Worm (Caenorhabditis elegans) whole organism, L1 larva: ENCODE results near the gene F36F12.2.

Experiments
- C16A3.4 ChIP-seq: fragments of 150-350 bp; optimal IDR thresholded peaks from 2 replicates; lab custom pipeline; 2014; ENCODE audit warnings: missing biosample characterization, missing genetic modification characterization
- C34B4.2 ChIP-seq: sonication (generic microtip); optimal IDR thresholded peaks from 2 replicates; lab custom pipeline; 2017; ENCODE audit warnings: mild to moderate bottlenecking, missing genetic modification characterization, missing compliant biosample characterization
- Y116A8C.19 ChIP-seq: sonication (generic microtip); optimal IDR thresholded peaks from 2 replicates; lab custom pipeline; 2016; ENCODE audit warnings: missing compliant biosample characterization, missing genetic modification characterization, borderline replicate concordance
- alr-1 ChIP-seq: fragments of 200-800 bp; sonication (Bioruptor generic); optimal IDR thresholded peaks from 2 replicates; lab custom pipeline; 2018; ENCODE audit warnings: borderline replicate concordance, mild to moderate bottlenecking, missing genetic modification characterization, missing compliant biosample characterization
- ama-1 ChIP-seq: fragments of 150-350 bp; optimal IDR thresholded peaks from 2 replicates; lab custom pipeline; 2014
- blmp-1 ChIP-seq: fragments of 150-350 bp; optimal IDR thresholded peaks from 2 replicates; lab custom pipeline; 2014; ENCODE audit warnings: missing biosample characterization, missing genetic modification characterization
- ceh-63 ChIP-seq: fragments of 200-800 bp; sonication (Bioruptor generic); optimal IDR thresholded peaks from 2 replicates; lab custom pipeline; 2018; ENCODE audit warnings: mild to moderate bottlenecking, missing genetic modification characterization, missing compliant biosample characterization
- ceh-8 ChIP-seq: fragments of 200-800 bp; sonication (Bioruptor generic); optimal IDR thresholded peaks from 2 replicates; lab custom pipeline; 2018; ENCODE audit warnings: mild to moderate bottlenecking, missing genetic modification characterization, moderate library complexity, missing compliant biosample characterization
- ceh-82 ChIP-seq, 3 experiments: fragments of 150-350 bp in 1 of 3; sonication (generic microtip) in 2 of 3; optimal IDR thresholded peaks; 2 replicates each; lab custom pipeline; 2014 to 2017; ENCODE audit warnings: missing biosample characterization in 3 of 3, missing genetic modification characterization in 3 of 3
- ceh-88 ChIP-seq: fragments of 200-800 bp; sonication (Bioruptor generic); IDR thresholded peaks from 2 replicates; pipeline ENCODE4 v1.3.6; 2022; ENCODE audit warnings: missing genetic modification characterization, missing compliant biosample characterization
- dpl-1 ChIP-seq, 3 experiments: fragments of 150-350 bp in 2 of 3; sonication (generic microtip) in 1 of 3; optimal IDR thresholded peaks; 2 replicates each; lab custom pipeline; 2014 to 2017; ENCODE audit warnings: missing biosample characterization in 3 of 3, missing genetic modification characterization in 3 of 3, missing genetic modification reagents in 3 of 3
- efl-1 ChIP-seq, 4 experiments: fragments of 150-350 bp; optimal IDR thresholded peaks in 3 of 4; peaks in 1 of 4; 1 replicate in 1 of 4; 2 replicates in 3 of 4; lab custom pipeline; 2014; ENCODE audit warnings: missing biosample characterization in 2 of 4, missing genetic modification characterization in 2 of 4, missing genetic modification reagents in 2 of 4
- egl-13 ChIP-seq: sonication (generic microtip); optimal IDR thresholded peaks from 2 replicates; lab custom pipeline; 2016; ENCODE audit warnings: missing genotype, missing genetic modification reagents, missing genetic modification characterization, missing compliant biosample characterization
- elt-2 ChIP-seq: sonication (generic microtip); optimal IDR thresholded peaks from 2 replicates; lab custom pipeline; 2016; ENCODE audit warnings: missing genetic modification characterization, mild to moderate bottlenecking, inconsistent platforms, missing compliant biosample characterization, missing genetic modification reagents
- elt-3 ChIP-seq, 6 experiments: fragments of 150-350 bp in 1 of 6; sonication (generic microtip); optimal IDR thresholded peaks; 2 replicates each; lab custom pipeline; 2017 to 2018; ENCODE audit warnings: missing biosample characterization in 6 of 6, missing genetic modification characterization in 6 of 6, inconsistent platforms in 1 of 6
- ets-5 ChIP-seq: fragments of 200-800 bp; sonication (Bioruptor generic); IDR thresholded peaks from 2 replicates; pipeline ENCODE4 v1.3.6; 2022; ENCODE audit warnings: missing genetic modification characterization, missing compliant biosample characterization
- fkh-4 ChIP-seq: sonication (generic microtip); optimal IDR thresholded peaks from 2 replicates; lab custom pipeline; 2016; ENCODE audit warnings: missing compliant biosample characterization, missing genetic modification characterization, borderline replicate concordance
- fos-1 ChIP-seq: fragments of 150-350 bp; optimal IDR thresholded peaks from 2 replicates; lab custom pipeline; 2014; ENCODE audit warnings: missing biosample characterization, missing genetic modification characterization
- hlh-17 ChIP-seq: fragments of 200-800 bp; sonication (Bioruptor generic); optimal IDR thresholded peaks from 2 replicates; lab custom pipeline; 2018; ENCODE audit warnings: missing genetic modification characterization, mild to moderate bottlenecking, missing compliant biosample characterization, moderate library complexity, borderline replicate concordance
- hlh-4 ChIP-seq: sonication (generic microtip); optimal IDR thresholded peaks from 2 replicates; lab custom pipeline; 2016; ENCODE audit warnings: mild to moderate bottlenecking, missing genetic modification characterization, missing compliant biosample characterization
- isw-1 ChIP-seq: fragments of 200-800 bp; sonication (Bioruptor generic); IDR thresholded peaks from 2 replicates; pipeline ENCODE4 v1.3.6; 2022; ENCODE audit warnings: missing genetic modification characterization, missing compliant biosample characterization
- lin-13 ChIP-seq: fragments of 150-350 bp; optimal IDR thresholded peaks from 2 replicates; lab custom pipeline; 2014; ENCODE audit warnings: missing biosample characterization, missing genetic modification reagents, missing genetic modification characterization
- lin-35 ChIP-seq, 2 experiments: fragments of 150-350 bp; optimal IDR thresholded peaks; 2 replicates each; lab custom pipeline; 2014; ENCODE audit warnings: missing biosample characterization in 2 of 2, missing genetic modification characterization in 2 of 2, missing genetic modification reagents in 2 of 2
- lin-39 ChIP-seq: fragments of 150-350 bp; optimal IDR thresholded peaks from 2 replicates; lab custom pipeline; 2014; ENCODE audit warnings: missing biosample characterization, missing genetic modification reagents, missing genetic modification characterization
- lsy-2 ChIP-seq, 2 experiments: fragments of 150-350 bp; optimal IDR thresholded peaks; 2 replicates each; lab custom pipeline; 2014; ENCODE audit warnings: missing biosample characterization in 2 of 2, missing genetic modification characterization in 2 of 2
- mab-9 ChIP-seq: fragments of 200-800 bp; sonication (Bioruptor generic); IDR thresholded peaks from 2 replicates; pipeline ENCODE4 v1.3.6; 2022; ENCODE audit warnings: missing genetic modification reagents, missing genetic modification characterization, missing compliant biosample characterization
- mdl-1 ChIP-seq, 2 experiments: fragments of 150-350 bp; optimal IDR thresholded peaks; 2 replicates each; lab custom pipeline; 2014 to 2017; ENCODE audit warnings: missing biosample characterization in 2 of 2, missing genetic modification characterization in 2 of 2, inconsistent platforms in 1 of 2
- nhr-20 ChIP-seq: sonication (generic microtip); optimal IDR thresholded peaks from 2 replicates; lab custom pipeline; 2016; ENCODE audit warnings: mild to moderate bottlenecking, missing genetic modification characterization, missing compliant biosample characterization
- nhr-47 ChIP-seq: sonication (generic microtip); optimal IDR thresholded peaks from 2 replicates; lab custom pipeline; 2016; ENCODE audit warnings: mild to moderate bottlenecking, missing genetic modification characterization, moderate library complexity, missing compliant biosample characterization
- nhr-71 ChIP-seq: sonication (generic microtip); optimal IDR thresholded peaks from 2 replicates; lab custom pipeline; 2016; ENCODE audit warnings: mild to moderate bottlenecking, missing genetic modification characterization, moderate library complexity, missing compliant biosample characterization
- nhr-76 ChIP-seq: sonication (generic microtip); optimal IDR thresholded peaks from 2 replicates; lab custom pipeline; 2017; ENCODE audit warnings: missing biosample characterization, missing genetic modification characterization
- nhr-77 ChIP-seq: fragments of 150-350 bp; optimal IDR thresholded peaks from 2 replicates; lab custom pipeline; 2014; ENCODE audit warnings: missing biosample characterization, missing genetic modification characterization
- nhr-84 ChIP-seq: sonication (generic microtip); optimal IDR thresholded peaks from 2 replicates; lab custom pipeline; 2017; ENCODE audit warnings: missing biosample characterization, missing genetic modification characterization
- nhr-90 ChIP-seq: sonication (generic microtip); optimal IDR thresholded peaks from 2 replicates; lab custom pipeline; 2016; ENCODE audit warnings: mild to moderate bottlenecking, missing genetic modification characterization, missing compliant biosample characterization; ENCODE audit not compliant: poor library complexity
- pax-3 ChIP-seq: fragments of 200-800 bp; sonication (Bioruptor generic); optimal IDR thresholded peaks from 2 replicates; lab custom pipeline; 2018; ENCODE audit warnings: mild to moderate bottlenecking, missing genetic modification characterization, moderate library complexity, missing compliant biosample characterization
- skn-1 ChIP-seq: fragments of 150-350 bp; optimal IDR thresholded peaks from 2 replicates; lab custom pipeline; 2014; ENCODE audit warnings: missing biosample characterization, missing genetic modification characterization
- snpc-4 ChIP-seq: fragments of 150-350 bp; optimal IDR thresholded peaks from 2 replicates; lab custom pipeline; 2014; ENCODE audit warnings: missing biosample characterization, missing genetic modification characterization
- sptf-1 ChIP-seq: fragments of 150-350 bp; optimal IDR thresholded peaks from 2 replicates; lab custom pipeline; 2014; ENCODE audit warnings: missing biosample characterization, missing genetic modification characterization
- tlp-1 ChIP-seq: fragments of 150-350 bp; optimal IDR thresholded peaks from 2 replicates; lab custom pipeline; 2014; ENCODE audit warnings: missing biosample characterization, missing genetic modification characterization
- unc-130 ChIP-seq: fragments of 150-350 bp; optimal IDR thresholded peaks from 2 replicates; lab custom pipeline; 2017; ENCODE audit warnings: missing biosample characterization, missing genetic modification characterization, inconsistent platforms
- unc-86 ChIP-seq: sonication (generic microtip); optimal IDR thresholded peaks from 2 replicates; lab custom pipeline; 2016; ENCODE audit warnings: missing genetic modification characterization, missing compliant biosample characterization
- xbp-1 ChIP-seq: sonication (generic microtip); optimal IDR thresholded peaks from 2 replicates; lab custom pipeline; 2016; ENCODE audit warnings: missing genetic modification characterization, missing compliant biosample characterization
- zip-4 ChIP-seq: fragments of 200-800 bp; sonication (Bioruptor generic); optimal IDR thresholded peaks from 2 replicates; lab custom pipeline; 2018; ENCODE audit warnings: mild to moderate bottlenecking, missing genetic modification characterization, moderate library complexity, missing compliant biosample characterization
- ztf-11 ChIP-seq, 2 experiments: sonication (generic microtip); optimal IDR thresholded peaks; 2 replicates each; lab custom pipeline; 2016 to 2017; ENCODE audit warnings: missing genetic modification characterization in 2 of 2, missing biosample characterization in 1 of 2, missing compliant biosample characterization in 1 of 2

Gene F36F12.2

DNA sequence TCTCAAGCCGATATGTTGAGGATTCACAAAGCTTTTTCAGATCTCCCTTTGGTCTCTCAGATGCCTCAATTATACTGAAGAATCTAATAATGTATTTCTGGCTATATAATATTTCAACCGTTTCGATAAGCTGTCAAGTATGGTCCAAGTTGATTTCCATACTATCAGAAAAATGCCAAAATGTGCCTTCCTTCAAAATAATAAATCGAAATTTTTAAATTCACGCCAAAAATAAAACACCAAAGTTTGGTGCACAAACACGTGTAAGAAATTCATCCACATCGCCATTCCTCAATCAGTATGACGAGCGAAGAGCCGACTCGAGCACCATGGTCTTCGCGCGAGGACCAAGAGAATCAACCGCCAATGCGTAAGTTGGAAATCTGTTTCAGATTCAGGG, 24.4 kb upstream of the F36F12.2 start, which contains the start of gene F22F7.11:
TSS of gene F22F7.11 (plus strand) at position 301 of the 400 bp plus-strand sequence.
- TF ChIP-seq isw-1 (GFP tag; lab: Robert Waterston, UW) = no peak
- no peak for TF ChIP-seq ceh-88
- TF ChIP-seq lin-35 (GFP tag; optimal IDR thresholded peaks at IDR 0.05; lab: Kevin White, UChicago) = no peak
- TF ChIP-seq xbp-1 (tag; lab: Kevin White, UChicago) = no peak
- no peak for TF ChIP-seq zip-4 (GFP tag; lab: Kevin White, UChicago)
- TF ChIP-seq C34B4.2 = no peak
- TF ChIP-seq elt-3 (tag; optimal IDR thresholded peaks at IDR 0.05; lab: Kevin White, UChicago) = no peak
- TF ChIP-seq nhr-84 = no peak
- no peak for TF ChIP-seq nhr-47 (tag; lab: Kevin White, UChicago)
- TF ChIP-seq snpc-4 (tag; lab: Kevin White, UChicago) = no peak
- no peak for TF ChIP-seq ceh-82 (tag; optimal IDR thresholded peaks at IDR 0.05; lab: Kevin White, UChicago)
- TF ChIP-seq mdl-1 (tag; optimal IDR thresholded peaks at IDR 0.05; lab: Kevin White, UChicago) = no peak
- no peak for TF ChIP-seq ets-5 (GFP tag; lab: Robert Waterston, UW)

DNA sequence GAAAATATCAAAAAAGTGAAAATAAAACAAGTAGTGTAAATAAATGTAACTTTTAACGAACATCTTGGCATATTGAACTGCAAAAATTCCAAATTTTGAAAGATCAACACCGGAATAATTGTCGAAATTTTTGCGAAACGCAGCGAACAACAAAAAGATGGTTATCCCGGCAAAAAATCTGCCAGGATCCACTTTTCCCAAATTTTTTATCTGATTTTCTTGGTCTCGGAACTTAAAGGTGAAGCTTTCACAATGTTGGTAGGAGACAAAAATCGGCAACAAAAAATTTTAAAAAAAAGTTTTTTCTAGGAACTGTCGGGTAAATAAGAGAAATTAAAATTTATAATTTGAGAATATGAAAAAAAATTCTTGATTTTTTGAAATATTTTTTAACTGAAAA, 23.5 kb upstream of the F36F12.2 start, which contains the start of gene bgnt-1.2:
TSS of gene bgnt-1.2 (minus strand) at position 101 of the 400 bp plus-strand sequence.
- TF ChIP-seq nhr-90 (no peak), mdl-1 (tag; optimal IDR thresholded peaks at IDR 0.05; lab: Kevin White, UChicago) (no peak), egl-13 (tag; lab: Kevin White, UChicago) (no peak), snpc-4 (tag; lab: Kevin White, UChicago) (no peak), fkh-4 (no peak), sptf-1 (tag; lab: Kevin White, UChicago) (no peak), C34B4.2 (no peak)
- TF ChIP-seq, all 84 proteins: peak for 0

DNA sequence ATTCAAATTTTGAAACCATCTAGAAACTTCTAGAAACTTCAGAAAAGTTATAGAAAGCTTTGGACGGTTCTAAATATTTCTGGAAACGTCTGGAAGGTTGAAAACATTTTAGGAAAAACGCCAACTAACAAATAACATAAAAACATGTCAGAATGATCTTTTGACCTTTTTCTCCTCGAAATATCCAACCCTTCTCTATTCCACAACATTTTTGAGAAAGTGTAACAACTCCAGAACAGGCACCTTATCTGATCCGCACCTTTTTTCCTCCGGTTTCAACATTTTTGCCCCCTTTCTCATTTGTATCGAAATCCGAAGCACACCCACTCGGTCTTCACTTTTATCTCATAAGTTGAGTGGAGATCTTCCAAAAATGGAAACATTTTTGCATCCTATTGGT, 15.3 kb upstream of the F36F12.2 start, which contains the start of gene F22F7.3:
TSS of gene F22F7.3 (plus strand) at position 301 of the 400 bp plus-strand sequence.
- no peak for TF ChIP-seq pax-3
- TF ChIP-seq C16A3.4 (tag; lab: Kevin White, UChicago) = no peak
- TF ChIP-seq efl-1 (optimal IDR thresholded peaks at IDR 0.05; lab: Kevin White, UChicago) = no peak
- peak in 1 of 2 experiments; percentile 66 for TF ChIP-seq efl-1 (GFP tag; optimal IDR thresholded peaks at IDR 0.05 in 1 of 2; lab: Kevin White, UChicago)
- no peak for TF ChIP-seq unc-130 (tag; lab: Kevin White, UChicago)
- no peak for TF ChIP-seq alr-1 (tag; lab: Kevin White, UChicago)
- peak; percentile 34 for TF ChIP-seq blmp-1 (tag; lab: Kevin White, UChicago)
- no peak for TF ChIP-seq nhr-90
- TF ChIP-seq tlp-1 = no peak
- TF ChIP-seq, all 84 proteins: peak for 2

DNA sequence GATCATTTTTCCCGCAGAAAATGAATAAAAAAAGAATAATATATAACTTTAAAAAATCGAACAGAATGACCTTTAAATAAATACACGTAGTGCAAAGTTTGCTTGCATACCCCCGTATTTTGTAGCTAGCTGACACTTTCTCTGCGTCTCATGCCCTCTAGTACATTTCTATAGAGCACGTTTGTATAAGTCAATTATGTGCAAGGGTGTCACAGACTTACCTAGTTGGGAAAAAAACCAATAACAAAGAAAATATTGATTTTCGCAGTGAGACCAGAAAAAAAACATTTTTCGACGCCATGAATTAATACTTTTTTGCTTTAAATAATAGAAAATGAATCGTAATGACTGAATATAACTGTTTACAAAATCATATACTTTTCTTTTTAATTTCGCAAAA, 14.2 kb upstream of the F36F12.2 start, which contains the start of gene ckb-4:
TSS of gene ckb-4 (minus strand) at position 140 of the 400 bp plus-strand sequence.
- TF ChIP-seq nhr-76 (tag; lab: Kevin White, UChicago) (no peak), zip-4 (GFP tag; lab: Kevin White, UChicago) (no peak), elt-2 (no peak), pax-3 (no peak), fkh-4 (no peak), ceh-8 (GFP tag; lab: Kevin White, UChicago) (no peak), mab-9 (no peak), nhr-20 (peak; percentile 42), unc-86 (tag; lab: Kevin White, UChicago) (no peak), ztf-11 (tag; optimal IDR thresholded peaks at IDR 0.05; lab: Kevin White, UChicago) (no peak), efl-1 (optimal IDR thresholded peaks at IDR 0.05; lab: Kevin White, UChicago) (peak; percentile 59 to 70), efl-1 (GFP tag; optimal IDR thresholded peaks at IDR 0.05 in 1 of 2; lab: Kevin White, UChicago) (peak; percentile 54 to 85), isw-1 (GFP tag; lab: Robert Waterston, UW) (no peak), skn-1 (tag; lab: Kevin White, UChicago) (peak; percentile 11), nhr-71 (no peak), nhr-77 (peak; percentile 15), fos-1 (tag; lab: Kevin White, UChicago) (no peak), elt-3 (tag; optimal IDR thresholded peaks at IDR 0.05; lab: Kevin White, UChicago) (no peak), ama-1 (lab: Kevin White, UChicago) (no peak), ceh-63 (GFP tag; lab: Kevin White, UChicago) (no peak), lin-39 (tag; lab: Kevin White, UChicago) (no peak), dpl-1 (GFP tag; optimal IDR thresholded peaks at IDR 0.05; lab: Kevin White, UChicago) (peak; percentile 9 to 69 (median 29)), hlh-4 (tag; lab: Kevin White, UChicago) (no peak), lsy-2 (tag; optimal IDR thresholded peaks at IDR 0.05; lab: Kevin White, UChicago) (no peak), lin-13 (peak; percentile 13), C16A3.4 (tag; lab: Kevin White, UChicago) (peak; percentile 30), nhr-47 (tag; lab: Kevin White, UChicago) (no peak), Y116A8C.19 (tag; lab: Kevin White, UChicago) (no peak), ceh-88 (no peak), unc-130 (tag; lab: Kevin White, UChicago) (no peak), hlh-17 (GFP tag; lab: Kevin White, UChicago) (no peak)
